Worm (Caenorhabditis elegans) whole organism, L4 larva: ENCODE measurements around the gene bus-18.

Experiments
- R02D3.7 ChIP-seq: fragments of 150-350 bp; sonication (generic microtip); optimal IDR thresholded peaks from 3 replicates; lab custom pipeline; 2014; ENCODE audit warnings: missing biosample characterization, missing genetic modification characterization
- arid-1 ChIP-seq: fragments of 200-800 bp; sonication (Bioruptor generic); conservative IDR thresholded peaks from 2 replicates; pipeline ENCODE4 v1.3.6; 2022; ENCODE audit warnings: missing genetic modification reagents, missing genetic modification characterization, missing compliant biosample characterization
- ces-1 ChIP-seq: fragments of 150-350 bp; sonication (generic microtip); optimal IDR thresholded peaks from 4 replicates; lab custom pipeline; 2014; ENCODE audit warnings: missing biosample characterization, missing genetic modification reagents, missing genetic modification characterization
- egl-27 ChIP-seq: sonication (generic microtip); optimal IDR thresholded peaks from 3 replicates; lab custom pipeline; 2017; ENCODE audit warnings: missing biosample characterization, missing genetic modification reagents, missing genetic modification characterization
- hif-1 ChIP-seq, 2 experiments: sonication (generic microtip); optimal IDR thresholded peaks; 2 replicates each; lab custom pipeline; 2016 to 2017; ENCODE audit warnings: missing compliant biosample characterization in 2 of 2, missing genetic modification characterization in 2 of 2, missing genetic modification reagents in 2 of 2, missing genotype in 2 of 2, mild to moderate bottlenecking in 1 of 2
- mes-2 ChIP-seq: sonication (generic microtip); optimal IDR thresholded peaks from 2 replicates; lab custom pipeline; 2016; ENCODE audit warnings: missing genotype, mild to moderate bottlenecking, missing genetic modification characterization, missing compliant biosample characterization; ENCODE audit not compliant: poor library complexity, severe bottlenecking
- nhr-10 ChIP-seq: fragments of 150-350 bp; optimal IDR thresholded peaks from 2 replicates; lab custom pipeline; 2014; ENCODE audit warnings: missing biosample characterization, missing genetic modification characterization
- nhr-11 ChIP-seq: fragments of 150-350 bp; optimal IDR thresholded peaks from 2 replicates; lab custom pipeline; 2014; ENCODE audit warnings: missing biosample characterization, missing genetic modification characterization
- nhr-237 ChIP-seq: sonication (generic microtip); optimal IDR thresholded peaks from 2 replicates; lab custom pipeline; 2017; ENCODE audit warnings: missing biosample characterization, missing genetic modification characterization
- nhr-41 ChIP-seq: fragments of 200-800 bp; sonication (Bioruptor generic); IDR thresholded peaks from 2 replicates; pipeline ENCODE4 v1.3.6; 2022; ENCODE audit warnings: missing genetic modification reagents, missing genetic modification characterization, missing compliant biosample characterization
- unc-130 ChIP-seq: sonication (generic microtip); optimal IDR thresholded peaks from 2 replicates; lab custom pipeline; 2016; ENCODE audit warnings: missing genetic modification reagents, missing genetic modification characterization, missing compliant biosample characterization
- unc-62 ChIP-seq, 3 experiments: fragments of 150-350 bp in 1 of 3; sonication (generic microtip); optimal IDR thresholded peaks in 2 of 3; peaks in 1 of 3; 1 replicate in 1 of 3; 2 replicates in 2 of 3; lab custom pipeline; 2014 to 2017; ENCODE audit warnings: missing biosample characterization in 3 of 3, missing genetic modification characterization in 3 of 3, missing genetic modification reagents in 3 of 3, missing genotype in 1 of 3
- zip-11 ChIP-seq: fragments of 200-800 bp; sonication (Bioruptor generic); IDR thresholded peaks from 2 replicates; pipeline ENCODE4 v1.3.6; 2022; ENCODE audit warnings: missing genetic modification characterization, missing compliant biosample characterization

- TF ChIP-seq nhr-10 (tag; lab: Kevin White, UChicago) (no peak), R02D3.7 (tag; lab: Kevin White, UChicago) (no peak), nhr-11 (tag; lab: Kevin White, UChicago) (no peak), hif-1 (tag; optimal IDR thresholded peaks at IDR 0.05; lab: Kevin White, UChicago) (no peak), arid-1 (GFP tag; lab: Robert Waterston, UW) (no peak), zip-11 (no peak), egl-27 (no peak), unc-62 (GFP tag; optimal IDR thresholded peaks at IDR 0.05 in 1 of 2; lab: Kevin White, UChicago) (no peak), unc-62 (tag; optimal IDR thresholded peaks at IDR 0.05; lab: Kevin White, UChicago) (no peak), unc-130 (no peak), mes-2 (tag; lab: Kevin White, UChicago) (no peak), nhr-237 (tag; lab: Kevin White, UChicago) (no peak), nhr-41 (GFP tag; lab: Robert Waterston, UW) (no peak), ces-1 (no peak)
Measured at ce11 chrV:11739820-11740219, 33.7 kb upstream of the bus-18 start, which contains the start of gene T04F3.1.
